Fruit fly (Drosophila melanogaster): ENCODE results near the gene pcx.

DNA sequence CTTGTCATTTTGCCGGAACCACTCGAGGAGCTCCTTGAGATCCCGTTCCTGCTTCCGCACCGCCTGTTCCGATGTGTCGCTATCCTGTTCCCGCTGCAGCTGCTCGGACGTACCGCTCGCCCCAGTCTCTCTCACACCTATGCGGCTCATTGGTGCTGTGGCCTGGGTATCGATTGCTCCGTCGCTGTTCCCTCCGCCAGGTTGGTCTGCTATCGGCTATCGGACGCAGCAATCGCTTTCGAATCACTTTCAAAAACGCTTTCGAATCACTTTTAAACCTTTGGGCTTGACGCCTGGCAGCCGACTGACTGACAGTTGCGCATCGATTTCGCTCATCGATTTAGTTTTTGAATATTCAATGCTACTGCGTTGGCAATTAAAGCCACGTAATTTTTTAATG is 26.6 kb downstream of the pcx start, which contains the start of gene CG3191:
- no peak for TF ChIP-seq ara (GFP tag; IDR thresholded peaks at IDR 0.05)
- TF ChIP-seq BEAF-32 (GFP tag; optimal IDR thresholded peaks at IDR 0.05): peak; percentile 31
- TF ChIP-seq shn (GFP tag; optimal IDR thresholded peaks at IDR 0.05): no peak
- TF ChIP-seq bigmax (GFP tag; optimal IDR thresholded peaks at IDR 0.05): no peak
- TF ChIP-seq usp (GFP tag; optimal IDR thresholded peaks at IDR 0.05): no peak
- TF ChIP-seq CG6175 (GFP tag; IDR thresholded peaks at IDR 0.05): no peak
- no peak for TF ChIP-seq Deaf1 (tag; optimal IDR thresholded peaks at IDR 0.05)
- TF ChIP-seq CG8944 (GFP tag; optimal IDR thresholded peaks at IDR 0.05): no peak
- TF ChIP-seq pan (optimal IDR thresholded peaks at IDR 0.05): no peak
- no peak for TF ChIP-seq pan (GFP tag; optimal IDR thresholded peaks at IDR 0.05 in 1 of 2, IDR thresholded peaks at IDR 0.05 in 1 of 2)
- TF ChIP-seq CG7357 (GFP tag; IDR thresholded peaks at IDR 0.05): no peak
- no peak for TF ChIP-seq ato (GFP tag; IDR thresholded peaks at IDR 0.05; ENCODE audit: partially characterized antibody)
- TF ChIP-seq ttk (GFP tag; IDR thresholded peaks at IDR 0.05): no peak
